1 fruit fly cellular context compared by ENCODE assay signal in the genomic region with DNA sequence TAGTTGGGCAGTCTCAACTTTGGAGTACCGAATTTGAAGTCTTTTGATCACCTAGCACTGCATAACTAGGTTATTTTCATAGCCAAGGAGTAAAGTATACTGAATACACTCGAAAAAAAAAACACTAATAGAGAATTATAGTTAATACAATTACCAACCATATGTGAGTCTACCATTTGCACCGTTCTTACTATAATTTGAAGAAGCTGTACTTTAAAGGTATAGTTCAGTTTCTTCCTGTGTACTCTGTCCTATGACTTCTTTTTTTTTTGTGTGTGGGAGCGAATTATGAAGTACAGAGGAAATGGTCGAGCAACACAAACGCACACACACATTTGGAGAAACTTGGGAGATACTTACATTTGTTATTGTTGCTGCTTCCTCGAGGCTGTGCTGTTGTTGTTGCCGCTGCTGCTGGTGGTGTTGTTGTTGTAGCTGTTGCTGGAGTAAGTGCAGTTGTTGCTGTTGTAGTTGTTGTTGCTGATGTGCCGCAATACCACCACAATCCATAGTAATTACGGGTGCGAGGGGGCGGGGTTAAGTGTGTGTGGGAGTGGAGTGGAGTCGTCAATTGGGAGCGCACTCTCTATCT.
TF ChIP-seq lines count a peak whose summit lies in the region.

No protein-coding gene starts in this region.

TF ChIP-seq in whole organism, embryonic, 481 proteins besides CTCF, POLR2A, EP300 and RAD21 (continued from another document and continues in another):
- TF ChIP-seq PHDP (tag; optimal IDR thresholded peaks at IDR 0.05; lab: Kevin White, UChicago) (peak; percentile 88), bcd (GFP tag; optimal IDR thresholded peaks at IDR 0.05; lab: Kevin White, UChicago) (peak; percentile 87), gcm (GFP tag; optimal IDR thresholded peaks at IDR 0.05; lab: Kevin White, UChicago) (peak; percentile 91), CoRest (tag; optimal IDR thresholded peaks at IDR 0.05; lab: Kevin White, UChicago) (peak; percentile 89), Lim3 (GFP tag; IDR thresholded peaks at IDR 0.05; lab: Robert Waterston, UW) (peak; percentile 64; the same call in 1 of the 2 replicates), CG14667 (GFP tag; IDR thresholded peaks at IDR 0.05; lab: Robert Waterston, UW) (peak; percentile 83), Usf (GFP tag; optimal IDR thresholded peaks at IDR 0.05; lab: Kevin White, UChicago) (peak; percentile 80), tup (GFP tag; optimal IDR thresholded peaks at IDR 0.05; lab: Kevin White, UChicago) (peak; percentile 70), Hsf (GFP tag; optimal IDR thresholded peaks at IDR 0.05; lab: Kevin White, UChicago) (peak; percentile 94), knrl (GFP tag; IDR thresholded peaks at IDR 0.05; lab: Robert Waterston, UW; ENCODE audit: partially characterized antibody) (no peak), Drgx (GFP tag; IDR thresholded peaks at IDR 0.05; lab: Robert Waterston, UW) (peak; percentile 91), hbn (GFP tag; IDR thresholded peaks at IDR 0.05; lab: Robert Waterston, UW; ENCODE audit: partially characterized antibody) (no peak), z (GFP tag; IDR thresholded peaks at IDR 0.05; lab: Robert Waterston, UW) (peak; percentile 59; the same call in 1 of the 3 replicates), B-H2 (GFP tag; optimal IDR thresholded peaks at IDR 0.05; lab: Kevin White, UChicago) (no peak), zfh1 (GFP tag; IDR thresholded peaks at IDR 0.05; lab: Robert Waterston, UW) (peak; percentile 96), NfI (GFP tag; optimal IDR thresholded peaks at IDR 0.05; lab: Kevin White, UChicago) (peak; percentile 80), CG6175 (GFP tag; IDR thresholded peaks at IDR 0.05; lab: Robert Waterston, UW) (peak; percentile 28; the same call in 1 of the 3 replicates), Fer1 (GFP tag; optimal IDR thresholded peaks at IDR 0.05; lab: Kevin White, UChicago) (peak; percentile 66), CG1603 (tag; optimal IDR thresholded peaks at IDR 0.05; lab: Kevin White, UChicago) (peak; percentile 88), CG5180 (GFP tag; optimal IDR thresholded peaks at IDR 0.05; lab: Kevin White, UChicago) (peak; percentile 62), CG3407 (GFP tag; optimal IDR thresholded peaks at IDR 0.05; lab: Kevin White, UChicago) (peak; percentile 89), disco-r (GFP tag; optimal IDR thresholded peaks at IDR 0.05; lab: Kevin White, UChicago) (peak; percentile 88), CG16779 (GFP tag; IDR thresholded peaks at IDR 0.05; lab: Robert Waterston, UW) (0 out of 2 replicates have a peak, but pooled peaks have one; percentile 42), Pdp1 (GFP tag; optimal IDR thresholded peaks at IDR 0.05; lab: Kevin White, UChicago) (peak; percentile 91 to 92), ken (GFP tag; IDR thresholded peaks at IDR 0.05; lab: Robert Waterston, UW) (peak; percentile 88), CG8281 (tag; optimal IDR thresholded peaks at IDR 0.05; lab: Kevin White, UChicago) (peak; percentile 70), Taf1 (GFP tag; IDR thresholded peaks at IDR 0.05; lab: Robert Waterston, UW) (no peak), Awh (GFP tag; IDR thresholded peaks at IDR 0.05; lab: Robert Waterston, UW) (peak; percentile 85), Max (GFP tag; optimal IDR thresholded peaks at IDR 0.05; lab: Kevin White, UChicago) (peak; percentile 87), CG10979 (tag; optimal IDR thresholded peaks at IDR 0.05; lab: Kevin White, UChicago) (peak; percentile 97), B-H1 (GFP tag; IDR thresholded peaks at IDR 0.05; lab: Robert Waterston, UW) (peak; percentile 78), Mrtf (GFP tag; IDR thresholded peaks at IDR 0.05; lab: Robert Waterston, UW) (peak; percentile 84), Ets97D (GFP tag; optimal IDR thresholded peaks at IDR 0.05; lab: Kevin White, UChicago) (peak; percentile 47), tap (tag; optimal IDR thresholded peaks at IDR 0.05; lab: Kevin White, UChicago) (peak; percentile 61), Elba2 (GFP tag; optimal IDR thresholded peaks at IDR 0.05; lab: Kevin White, UChicago) (peak; percentile 82), tll (GFP tag; optimal IDR thresholded peaks at IDR 0.05; lab: Kevin White, UChicago) (no peak), Atf3 (GFP tag; optimal IDR thresholded peaks at IDR 0.05; lab: Kevin White, UChicago) (peak; percentile 93), YL-1 (GFP tag; optimal IDR thresholded peaks at IDR 0.05; lab: Kevin White, UChicago) (peak; percentile 54), ac (GFP tag; optimal IDR thresholded peaks at IDR 0.05; lab: Kevin White, UChicago) (peak; percentile 90), CG10366 (GFP tag; IDR thresholded peaks at IDR 0.05; lab: Robert Waterston, UW) (peak; percentile 84), CG32532 (GFP tag; IDR thresholded peaks at IDR 0.05; lab: Robert Waterston, UW) (peak; percentile 78), pum (GFP tag; optimal IDR thresholded peaks at IDR 0.05; lab: Kevin White, UChicago) (peak; percentile 93), CG18011 (GFP tag; optimal IDR thresholded peaks at IDR 0.05; lab: Kevin White, UChicago) (peak; percentile 55), GATAe (GFP tag; conservative IDR thresholded peaks at IDR 0.05; lab: Robert Waterston, UW) (no peak), gcm2 (GFP tag; optimal IDR thresholded peaks at IDR 0.05; lab: Kevin White, UChicago) (peak; percentile 87), CG10321 (GFP tag; IDR thresholded peaks at IDR 0.05; lab: Robert Waterston, UW) (0 out of 2 replicates have a peak, but pooled peaks have one; percentile 48), CG4328 (GFP tag; optimal IDR thresholded peaks at IDR 0.05; lab: Kevin White, UChicago) (peak; percentile 50), CG34422 (GFP tag; IDR thresholded peaks at IDR 0.05; lab: Robert Waterston, UW) (peak; percentile 88; the same call in 2 of the 3 replicates), CG14965 (GFP tag; optimal IDR thresholded peaks at IDR 0.05; lab: Kevin White, UChicago; ENCODE audit: borderline replicate concordance) (peak; percentile 71), CG11398 (GFP tag; optimal IDR thresholded peaks at IDR 0.05; lab: Kevin White, UChicago) (peak; percentile 88), CG11695 (GFP tag; IDR thresholded peaks at IDR 0.05; lab: Robert Waterston, UW) (peak; percentile 78), CG17328 (GFP tag; IDR thresholded peaks at IDR 0.05; lab: Robert Waterston, UW) (peak; percentile 96), Gug (GFP tag; IDR thresholded peaks at IDR 0.05; lab: Robert Waterston, UW) (peak; percentile 78), ase (GFP tag; IDR thresholded peaks at IDR 0.05; lab: Robert Waterston, UW) (peak; percentile 84), jumu (GFP tag; optimal IDR thresholded peaks at IDR 0.05; lab: Kevin White, UChicago) (peak; percentile 90), Kr (GFP tag; optimal IDR thresholded peaks at IDR 0.05; lab: Kevin White, UChicago) (peak; percentile 74), Ets65A (GFP tag; lab: Kevin White, UChicago) (peak; percentile 96), mirr (GFP tag; optimal IDR thresholded peaks at IDR 0.05; lab: Kevin White, UChicago) (no peak), CG4404 (GFP tag; IDR thresholded peaks at IDR 0.05; lab: Robert Waterston, UW) (peak; percentile 83), Dad (GFP tag; optimal IDR thresholded peaks at IDR 0.05; lab: Kevin White, UChicago) (peak; percentile 80), CG9727 (GFP tag; optimal IDR thresholded peaks at IDR 0.05; lab: Kevin White, UChicago) (peak; percentile 94), CG7839 (tag; optimal IDR thresholded peaks at IDR 0.05; lab: Kevin White, UChicago) (peak; percentile 93), CG8290 (GFP tag; optimal IDR thresholded peaks at IDR 0.05; lab: Kevin White, UChicago) (peak; percentile 84), CG8290 (tag; optimal IDR thresholded peaks at IDR 0.05; lab: Kevin White, UChicago) (peak; percentile 39 to 46), E2f2 (GFP tag; IDR thresholded peaks at IDR 0.05; lab: Robert Waterston, UW) (peak; percentile 60; the same call in 1 of the 2 replicates), D19A (tag; optimal IDR thresholded peaks at IDR 0.05; lab: Kevin White, UChicago) (peak; percentile 81), CG32772 (GFP tag; IDR thresholded peaks at IDR 0.05; lab: Robert Waterston, UW) (peak; percentile 87), sens (GFP tag; lab: Kevin White, UChicago) (peak; percentile 99), shn (GFP tag; optimal IDR thresholded peaks at IDR 0.05; lab: Kevin White, UChicago) (peak; percentile 73), her (GFP tag; optimal IDR thresholded peaks at IDR 0.05; lab: Kevin White, UChicago) (peak; percentile 83), Doc2 (GFP tag; IDR thresholded peaks at IDR 0.05; lab: Robert Waterston, UW) (no peak), Poxn (GFP tag; IDR thresholded peaks at IDR 0.05; lab: Robert Waterston, UW) (no peak), CG1792 (GFP tag; optimal IDR thresholded peaks at IDR 0.05; lab: Kevin White, UChicago) (peak; percentile 76), Stat92E (GFP tag; optimal IDR thresholded peaks at IDR 0.05; lab: Kevin White, UChicago) (peak in 1 of 3 experiments; percentile 41), so (GFP tag; IDR thresholded peaks at IDR 0.05; lab: Robert Waterston, UW) (peak; percentile 74; the same call in 2 of the 3 replicates), CG3838 (GFP tag; optimal IDR thresholded peaks at IDR 0.05; lab: Kevin White, UChicago) (peak; percentile 79), CG31365 (tag; optimal IDR thresholded peaks at IDR 0.05; lab: Kevin White, UChicago) (peak; percentile 36), odd (GFP tag; optimal IDR thresholded peaks at IDR 0.05; lab: Kevin White, UChicago) (peak; percentile 77), H2.0 (GFP tag; IDR thresholded peaks at IDR 0.05; lab: Robert Waterston, UW) (peak; percentile 85), repo (GFP tag; optimal IDR thresholded peaks at IDR 0.05; lab: Kevin White, UChicago) (peak; percentile 80), Hmx (GFP tag; optimal IDR thresholded peaks at IDR 0.05; lab: Kevin White, UChicago) (peak; percentile 63), Nf-YC (tag; optimal IDR thresholded peaks at IDR 0.05; lab: Kevin White, UChicago) (no peak), lov (optimal IDR thresholded peaks at IDR 0.05; lab: Kevin White, UChicago) (no peak), lov (GFP tag; IDR thresholded peaks at IDR 0.05; lab: Robert Waterston, UW) (peak; percentile 89), usp (GFP tag; optimal IDR thresholded peaks at IDR 0.05; lab: Kevin White, UChicago) (no peak), CG1602 (GFP tag; optimal IDR thresholded peaks at IDR 0.05; lab: Kevin White, UChicago) (peak; percentile 94), dati (GFP tag; IDR thresholded peaks at IDR 0.05; lab: Robert Waterston, UW) (peak; percentile 84), sob (GFP tag; IDR thresholded peaks at IDR 0.05; lab: Robert Waterston, UW) (peak; percentile 75), CG11723 (GFP tag; optimal IDR thresholded peaks at IDR 0.05; lab: Kevin White, UChicago) (peak; percentile 75), CG8944 (GFP tag; optimal IDR thresholded peaks at IDR 0.05; lab: Kevin White, UChicago) (peak; percentile 93), CG11696 (GFP tag; IDR thresholded peaks at IDR 0.05; lab: Robert Waterston, UW) (peak; percentile 68), slbo (GFP tag; IDR thresholded peaks at IDR 0.05; lab: Robert Waterston, UW) (peak; percentile 76), ap (GFP tag; IDR thresholded peaks at IDR 0.05; lab: Robert Waterston, UW) (peak; percentile 87), btn (GFP tag; optimal IDR thresholded peaks at IDR 0.05; lab: Kevin White, UChicago) (peak; percentile 90), H15 (GFP tag; IDR thresholded peaks at IDR 0.05; lab: Robert Waterston, UW) (peak; percentile 85), CG1233 (GFP tag; optimal IDR thresholded peaks at IDR 0.05; lab: Kevin White, UChicago) (peak; percentile 86), pnt (GFP tag; optimal IDR thresholded peaks at IDR 0.05; lab: Kevin White, UChicago) (peak; percentile 93), CG15269 (tag; optimal IDR thresholded peaks at IDR 0.05; lab: Kevin White, UChicago) (peak; percentile 84), CG17568 (GFP tag; optimal IDR thresholded peaks at IDR 0.05; lab: Kevin White, UChicago) (no peak), NC2α (GFP tag; optimal IDR thresholded peaks at IDR 0.05; lab: Kevin White, UChicago) (peak; percentile 91), CG2202 (tag; optimal IDR thresholded peaks at IDR 0.05; lab: Kevin White, UChicago) (peak; percentile 88), eve (GFP tag; optimal IDR thresholded peaks at IDR 0.05; lab: Kevin White, UChicago) (peak in 1 of 2 experiments; percentile 24), sisA (GFP tag; IDR thresholded peaks at IDR 0.05; lab: Robert Waterston, UW) (peak; percentile 93), pb (GFP tag; optimal IDR thresholded peaks at IDR 0.05; lab: Kevin White, UChicago) (peak; percentile 84), emc (GFP tag; optimal IDR thresholded peaks at IDR 0.05; lab: Kevin White, UChicago) (peak; percentile 66), Ssrp (tag; optimal IDR thresholded peaks at IDR 0.05; lab: Kevin White, UChicago) (peak; percentile 95), Scr (GFP tag; IDR thresholded peaks at IDR 0.05; lab: Robert Waterston, UW; ENCODE audit: partially characterized antibody) (no peak), CG34376 (GFP tag; optimal IDR thresholded peaks at IDR 0.05; lab: Kevin White, UChicago) (no peak), CG4360 (GFP tag; IDR thresholded peaks at IDR 0.05; lab: Robert Waterston, UW) (peak; percentile 100), CG8359 (GFP tag; optimal IDR thresholded peaks at IDR 0.05; lab: Kevin White, UChicago; ENCODE audit: borderline replicate concordance) (peak; percentile 81), CG10267 (tag; optimal IDR thresholded peaks at IDR 0.05; lab: Kevin White, UChicago) (peak; percentile 89), CG3995 (GFP tag; optimal IDR thresholded peaks at IDR 0.05; lab: Kevin White, UChicago) (no peak), CG12659 (GFP tag; optimal IDR thresholded peaks at IDR 0.05; lab: Kevin White, UChicago) (peak; percentile 85), Sry-β (GFP tag; optimal IDR thresholded peaks at IDR 0.05; lab: Kevin White, UChicago) (peak; percentile 60), scrt (GFP tag; optimal IDR thresholded peaks at IDR 0.05; lab: Kevin White, UChicago) (peak; percentile 68), CkIIα-i1 (GFP tag; IDR thresholded peaks at IDR 0.05; lab: Robert Waterston, UW) (no peak), bab2 (GFP tag; optimal IDR thresholded peaks at IDR 0.05; lab: Kevin White, UChicago) (peak; percentile 90), unc-4 (GFP tag; IDR thresholded peaks at IDR 0.05; lab: Robert Waterston, UW; ENCODE audit: partially characterized antibody) (no peak), Sox102F (GFP tag; optimal IDR thresholded peaks at IDR 0.05; lab: Kevin White, UChicago) (peak; percentile 95), CG1529 (GFP tag; optimal IDR thresholded peaks at IDR 0.05; lab: Kevin White, UChicago) (peak; percentile 88), sug (tag; optimal IDR thresholded peaks at IDR 0.05; lab: Kevin White, UChicago) (no peak), inv (GFP tag; IDR thresholded peaks at IDR 0.05; lab: Robert Waterston, UW; ENCODE audit: partially characterized antibody) (no peak), dan (GFP tag; IDR thresholded peaks at IDR 0.05; lab: Robert Waterston, UW) (peak; percentile 82)
